Worm (Caenorhabditis elegans): ENCODE data around the gene F26G1.1.

- no peak for TF ChIP-seq snpc-4 (tag; optimal IDR thresholded peaks at IDR 0.05)
- no peak for TF ChIP-seq ztf-11 (tag; optimal IDR thresholded peaks at IDR 0.05)
- no peak for TF ChIP-seq nfya-1 (tag; optimal IDR thresholded peaks at IDR 0.05; ENCODE audit: insufficient read depth)
- no peak for TF ChIP-seq nhr-25 (tag; optimal IDR thresholded peaks at IDR 0.05)
- no peak for TF ChIP-seq nhr-43 (tag; optimal IDR thresholded peaks at IDR 0.05; ENCODE audit: poor library complexity, severe bottlenecking)
- TF ChIP-seq nhr-11 (tag; optimal IDR thresholded peaks at IDR 0.05): no peak
- TF ChIP-seq lin-15B (tag; optimal IDR thresholded peaks at IDR 0.05): no peak
- no peak for TF ChIP-seq egl-27 (tag; optimal IDR thresholded peaks at IDR 0.05)
- TF ChIP-seq mml-1 (tag; optimal IDR thresholded peaks at IDR 0.05): no peak
- TF ChIP-seq nhr-23 (tag; optimal IDR thresholded peaks at IDR 0.05): no peak
- no peak for TF ChIP-seq aly-2 (tag; optimal IDR thresholded peaks at IDR 0.05)
- no peak for TF ChIP-seq skn-1 (tag; optimal IDR thresholded peaks at IDR 0.05)
- no peak for TF ChIP-seq unc-39 (tag; optimal IDR thresholded peaks at IDR 0.05)
- no peak for TF ChIP-seq elt-1 (tag; optimal IDR thresholded peaks at IDR 0.05)
Observed at ce11 chrII:4752257-4752728, 39.1 kb upstream of the F26G1.1 start, which contains the start of gene F41C3.1.

Data from whole organism, L3 larva.